Worm (Caenorhabditis elegans): ENCODE results near the gene cec-6.
A peak's percentile ranks its signal among the peaks of the same experiment; 100 is the strongest.

The cec-6 gene

ce11 chrIV:5572693-5573092, 28.0 kb downstream of the cec-6 start:
- TF ChIP-seq ceh-63 (GFP tag; optimal IDR thresholded peaks at IDR 0.05) = no peak
- no peak for TF ChIP-seq hpl-2 (GFP tag; optimal IDR thresholded peaks at IDR 0.05)
- TF ChIP-seq ces-1 (GFP tag; optimal IDR thresholded peaks at IDR 0.05) = no peak
- no peak for TF ChIP-seq efl-1 (optimal IDR thresholded peaks at IDR 0.05)
- TF ChIP-seq efl-1 (GFP tag; optimal IDR thresholded peaks at IDR 0.05 in 1 of 2) = peak in 1 of 2 experiments; percentile 79

- no peak for TF ChIP-seq tbx-2 (tag; optimal IDR thresholded peaks at IDR 0.05)
- TF ChIP-seq sptf-1 (tag; optimal IDR thresholded peaks at IDR 0.05) = no peak
- no peak for TF ChIP-seq mef-2 (tag; optimal IDR thresholded peaks at IDR 0.05)
These were observed 29.4 kb downstream of the cec-6 start, which contains the start of gene T12E12.6 for ce11 chrIV:5574033-5574432. Gene T12E12.6, minus strand, starts transcription at chrIV:5574133.

DNA sequence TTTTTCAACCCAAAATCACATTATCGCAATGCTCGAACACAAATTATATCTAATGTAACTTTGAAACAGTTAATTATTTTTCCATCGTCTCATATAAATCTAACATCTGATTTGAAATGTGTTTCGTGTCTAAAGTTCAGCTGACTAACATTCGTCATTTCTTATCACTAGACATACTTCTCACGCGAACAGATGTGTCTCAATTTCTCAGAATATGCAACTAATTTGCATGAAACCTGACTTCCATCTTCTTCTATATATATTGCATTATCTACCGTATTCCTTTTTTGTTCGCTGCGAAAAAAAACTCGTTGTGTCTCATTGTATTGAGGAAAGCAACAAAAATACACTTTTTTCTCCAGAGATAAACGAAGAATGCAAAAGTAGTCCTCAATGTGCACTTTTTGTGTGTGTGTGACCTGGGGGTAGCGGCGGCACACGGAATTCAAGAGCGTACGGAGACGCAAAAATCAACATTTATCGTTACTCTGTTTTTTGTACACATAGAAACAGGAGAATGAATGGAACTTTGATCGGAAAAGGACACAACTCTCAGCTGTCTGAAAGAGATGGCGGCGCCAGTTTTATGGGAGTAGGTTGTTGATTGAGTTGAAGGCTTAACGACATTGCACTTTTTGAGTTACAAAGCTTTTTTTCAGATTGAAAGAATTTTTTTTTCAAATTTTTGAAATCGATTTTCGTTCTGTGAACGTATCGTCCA, 36.1 kb downstream of the cec-6 start:
- TF ChIP-seq mep-1 (tag; optimal IDR thresholded peaks at IDR 0.05) (peak; percentile 22), nhr-71 (tag; optimal IDR thresholded peaks at IDR 0.05) (peak; percentile 64), unc-98 (GFP tag; IDR thresholded peaks at IDR 0.05) (no peak), lin-39 (tag; optimal IDR thresholded peaks at IDR 0.05) (no peak), dsc-1 (tag; optimal IDR thresholded peaks at IDR 0.05) (peak; percentile 71), hlh-4 (tag; optimal IDR thresholded peaks at IDR 0.05) (peak; percentile 78), fkh-8 (tag; optimal IDR thresholded peaks at IDR 0.05) (peak; percentile 85), nhr-47 (tag; optimal IDR thresholded peaks at IDR 0.05) (peak; percentile 48)

- TF ChIP-seq efl-1 (optimal IDR thresholded peaks at IDR 0.05) = peak in 1 of 2 experiments; percentile 7
- no peak for TF ChIP-seq efl-1 (GFP tag; optimal IDR thresholded peaks at IDR 0.05 in 1 of 2)
- TF ChIP-seq C04F5.9 (tag; optimal IDR thresholded peaks at IDR 0.05) = no peak
- TF ChIP-seq nhr-77 (tag; optimal IDR thresholded peaks at IDR 0.05) = no peak
- peak; percentile 13 for TF ChIP-seq ceh-8 (GFP tag; optimal IDR thresholded peaks at IDR 0.05)
- TF ChIP-seq nhr-71 (tag; optimal IDR thresholded peaks at IDR 0.05) = peak; percentile 58
- no peak for TF ChIP-seq nhr-11 (tag; optimal IDR thresholded peaks at IDR 0.05)
- no peak for TF ChIP-seq rnt-1 (tag; optimal IDR thresholded peaks at IDR 0.05)
- no peak for TF ChIP-seq nhr-76 (tag; optimal IDR thresholded peaks at IDR 0.05)
- TF ChIP-seq mab-9 (GFP tag; IDR thresholded peaks at IDR 0.05) = no peak
- TF ChIP-seq lsy-2 (tag; optimal IDR thresholded peaks at IDR 0.05) = peak in 1 of 2 experiments; percentile 46
- no peak for TF ChIP-seq nhr-12 (tag; optimal IDR thresholded peaks at IDR 0.05)
- no peak for TF ChIP-seq nhr-237 (tag; optimal IDR thresholded peaks at IDR 0.05)
- peak; percentile 2 to 41 for TF ChIP-seq lin-35 (GFP tag; optimal IDR thresholded peaks at IDR 0.05)
- TF ChIP-seq jun-1 (tag; optimal IDR thresholded peaks at IDR 0.05) = peak; percentile 10
- no peak for TF ChIP-seq fkh-10 (GFP tag; optimal IDR thresholded peaks at IDR 0.05)
- no peak for TF ChIP-seq ces-1 (GFP tag; optimal IDR thresholded peaks at IDR 0.05)
- TF ChIP-seq nhr-47 (tag; optimal IDR thresholded peaks at IDR 0.05) = peak; percentile 29
- no peak for TF ChIP-seq vab-15 (tag; optimal IDR thresholded peaks at IDR 0.05)
- TF ChIP-seq ets-5 (GFP tag; IDR thresholded peaks at IDR 0.05) = no peak
- TF ChIP-seq fkh-8 (tag; optimal IDR thresholded peaks at IDR 0.05) = peak; percentile 83
- TF ChIP-seq C34B4.2 (tag; optimal IDR thresholded peaks at IDR 0.05) = no peak
- TF ChIP-seq lin-14 (GFP tag; optimal IDR thresholded peaks at IDR 0.05) = peak; percentile 77
- TF ChIP-seq ceh-88 (GFP tag; IDR thresholded peaks at IDR 0.05) = no peak
- no peak for TF ChIP-seq efl-3 (GFP tag; optimal IDR thresholded peaks at IDR 0.05)
- peak in 1 of 2 experiments; percentile 54 for TF ChIP-seq mdl-1 (tag; optimal IDR thresholded peaks at IDR 0.05)
- peak; percentile 31 for TF ChIP-seq nhr-20 (tag; optimal IDR thresholded peaks at IDR 0.05)
- TF ChIP-seq elt-3 (tag; optimal IDR thresholded peaks at IDR 0.05) = peak in 1 of 6 experiments; percentile 8
- TF ChIP-seq sup-37 (GFP tag; optimal IDR thresholded peaks at IDR 0.05) = no peak
- no peak for TF ChIP-seq ama-1 (optimal IDR thresholded peaks at IDR 0.05)
- no peak for TF ChIP-seq swsn-7 (tag; optimal IDR thresholded peaks at IDR 0.05)
- no peak for TF ChIP-seq tbx-2 (tag; optimal IDR thresholded peaks at IDR 0.05)
- TF ChIP-seq egl-27 (tag; optimal IDR thresholded peaks at IDR 0.05) = no peak
- TF ChIP-seq nhr-85 (tag) = no peak
- peak; percentile 7 for TF ChIP-seq mep-1 (tag; optimal IDR thresholded peaks at IDR 0.05)
- no peak for TF ChIP-seq C16A3.4 (tag; optimal IDR thresholded peaks at IDR 0.05)
- no peak for TF ChIP-seq aha-1 (tag; optimal IDR thresholded peaks at IDR 0.05)
- no peak for TF ChIP-seq skn-1 (tag; optimal IDR thresholded peaks at IDR 0.05)
These were observed 37.6 kb downstream of the cec-6 start for ce11 chrIV:5582267-5582666.

Data from whole organism, L1 larva.